Fruit fly (Drosophila melanogaster) whole organism, embryonic: Measurements from ENCODE around the gene CG17777.

Experiments
- Ada2b ChIP-seq: fragments of 200-800 bp; sonication (Bioruptor generic); IDR thresholded peaks from 2 replicates; pipeline ENCODE4 v1.3.6; 2022; ENCODE audit warnings: missing biosample characterization, missing genetic modification characterization
- Aef1 ChIP-seq: fragments of 200-800 bp; sonication (Bioruptor generic); IDR thresholded peaks from 3 replicates; pipeline ENCODE4 v1.3.6; 2022; ENCODE audit warnings: missing biosample characterization, missing genetic modification characterization
- Antp ChIP-seq: fragments of 200-800 bp; sonication (Bioruptor generic); optimal IDR thresholded peaks from 3 replicates; lab custom pipeline; 2016; ENCODE audit warnings: missing biosample characterization, missing genetic modification characterization
- Asciz ChIP-seq: fragments of 200-800 bp; sonication (Bioruptor generic); optimal IDR thresholded peaks from 2 replicates; lab custom pipeline; 2017; ENCODE audit warnings: missing biosample characterization, mild to moderate bottlenecking, missing genetic modification characterization, missing genetic modification reagents
- Bgb ChIP-seq: fragments of 200-800 bp; sonication (Bioruptor generic); IDR thresholded peaks from 2 replicates; pipeline ENCODE4 v1.3.6; 2022; ENCODE audit warnings: missing biosample characterization, missing genetic modification characterization; ENCODE audit not compliant: partially characterized antibody
- BtbVII ChIP-seq: fragments of 200-800 bp; sonication (Bioruptor generic); optimal IDR thresholded peaks from 3 replicates; lab custom pipeline; 2017; ENCODE audit warnings: missing biosample characterization, mild to moderate bottlenecking, missing genetic modification characterization
- CG10321 ChIP-seq: fragments of 200-800 bp; sonication (Bioruptor generic); IDR thresholded peaks from 2 replicates; pipeline ENCODE4 v1.3.6; 2022; ENCODE audit warnings: missing biosample characterization, missing genetic modification characterization
- CG11695 ChIP-seq: fragments of 200-800 bp; sonication (Bioruptor generic); IDR thresholded peaks from 3 replicates; pipeline ENCODE4 v1.3.6; 2022; ENCODE audit warnings: missing biosample characterization, missing genetic modification characterization
- CG14014 ChIP-seq: fragments of 200-800 bp; sonication (Bioruptor generic); IDR thresholded peaks from 2 replicates; pipeline ENCODE4 v1.3.6; 2022; ENCODE audit warnings: missing biosample characterization, missing genetic modification characterization
- CG14667 ChIP-seq: fragments of 200-800 bp; sonication (Bioruptor generic); IDR thresholded peaks from 2 replicates; pipeline ENCODE4 v1.3.6; 2022; ENCODE audit warnings: missing biosample characterization, missing genetic modification characterization
- CG1832 ChIP-seq: fragments of 200-800 bp; sonication (Bioruptor generic); optimal IDR thresholded peaks from 2 replicates; lab custom pipeline; 2017; ENCODE audit warnings: missing biosample characterization, mild to moderate bottlenecking, missing genetic modification characterization, inconsistent platforms
- CG2129 ChIP-seq: fragments of 200-800 bp; sonication (Bioruptor generic); IDR thresholded peaks from 2 replicates; pipeline ENCODE4 v1.3.6; 2022; ENCODE audit warnings: missing biosample characterization, missing genetic modification characterization; ENCODE audit not compliant: partially characterized antibody
- CG2202 ChIP-seq: fragments of 200-800 bp; sonication (Bioruptor generic); optimal IDR thresholded peaks from 2 replicates; lab custom pipeline; 2018; ENCODE audit warnings: missing biosample characterization, mild to moderate bottlenecking, missing genetic modification characterization
- CG42726 ChIP-seq: fragments of 200-800 bp; sonication (Bioruptor generic); IDR thresholded peaks from 2 replicates; pipeline ENCODE4 v1.3.6; 2022; ENCODE audit warnings: missing biosample characterization, missing genetic modification characterization; ENCODE audit not compliant: partially characterized antibody
- CG7928 ChIP-seq: fragments of 200-800 bp; sonication (Bioruptor generic); optimal IDR thresholded peaks from 2 replicates; lab custom pipeline; 2017; ENCODE audit warnings: missing biosample characterization, mild to moderate bottlenecking, missing genetic modification characterization
- CG8359 ChIP-seq: fragments of 200-800 bp; sonication (Bioruptor generic); optimal IDR thresholded peaks from 2 replicates; lab custom pipeline; 2017; ENCODE audit warnings: missing biosample characterization, mild to moderate bottlenecking, missing genetic modification characterization, borderline replicate concordance
- CG8765 ChIP-seq: fragments of 200-800 bp; sonication (Bioruptor generic); IDR thresholded peaks from 2 replicates; pipeline ENCODE4 v1.3.6; 2022; ENCODE audit warnings: missing biosample characterization, missing genetic modification characterization
- CG8944 ChIP-seq: fragments of 200-800 bp; sonication (Bioruptor generic); optimal IDR thresholded peaks from 3 replicates; lab custom pipeline; 2016; ENCODE audit warnings: missing biosample characterization, missing genetic modification characterization
- CG9437 ChIP-seq: fragments of 200-800 bp; sonication (Bioruptor generic); optimal IDR thresholded peaks from 2 replicates; lab custom pipeline; 2018; ENCODE audit warnings: missing biosample characterization, mild to moderate bottlenecking, missing genetic modification characterization
- CG9817 ChIP-seq: fragments of 200-800 bp; sonication (Bioruptor generic); optimal IDR thresholded peaks from 2 replicates; lab custom pipeline; 2018; ENCODE audit warnings: missing biosample characterization, mild to moderate bottlenecking, missing genetic modification characterization, moderate library complexity
- Doc2 ChIP-seq: fragments of 200-800 bp; sonication (Bioruptor generic); IDR thresholded peaks from 2 replicates; pipeline ENCODE4 v1.3.6; 2022; ENCODE audit warnings: missing biosample characterization, missing genetic modification characterization
- Dref ChIP-seq: fragments of 200-800 bp; sonication (Bioruptor generic); IDR thresholded peaks from 2 replicates; pipeline ENCODE4 v1.3.6; 2022; ENCODE audit warnings: missing biosample characterization, missing genetic modification characterization
- E2f1 ChIP-seq: fragments of 200-800 bp; sonication (Bioruptor generic); IDR thresholded peaks from 2 replicates; pipeline ENCODE4 v1.3.6; 2022; ENCODE audit warnings: missing biosample characterization, missing genetic modification characterization
- ERR ChIP-seq: fragments of 200-800 bp; sonication (Bioruptor generic); optimal IDR thresholded peaks from 2 replicates; lab custom pipeline; 2016; ENCODE audit warnings: missing biosample characterization, missing genetic modification characterization
- H2.0 ChIP-seq: fragments of 200-800 bp; sonication (Bioruptor generic); IDR thresholded peaks from 2 replicates; pipeline ENCODE4 v1.3.6; 2022; ENCODE audit warnings: missing biosample characterization, missing genetic modification characterization
- HLHmδ ChIP-seq: fragments of 200-800 bp; sonication (Bioruptor generic); optimal IDR thresholded peaks from 2 replicates; lab custom pipeline; 2018; ENCODE audit warnings: missing biosample characterization, mild to moderate bottlenecking, missing genetic modification characterization, moderate library complexity
- Jarid2 ChIP-seq: fragments of 200-800 bp; sonication (Bioruptor generic); optimal IDR thresholded peaks from 3 replicates; lab custom pipeline; 2017; ENCODE audit warnings: mild to moderate bottlenecking, missing biosample characterization, missing genetic modification reagents, missing genetic modification characterization
- Lhr ChIP-seq: fragments of 200-800 bp; sonication (Bioruptor generic); optimal IDR thresholded peaks from 3 replicates; lab custom pipeline; 2017; ENCODE audit warnings: mild to moderate bottlenecking, missing biosample characterization, missing genetic modification reagents, missing genetic modification characterization
- Myb ChIP-seq: fragments of 200-800 bp; sonication (Bioruptor generic); optimal IDR thresholded peaks from 2 replicates; lab custom pipeline; 2016; ENCODE audit warnings: missing biosample characterization, missing genetic modification characterization
- NC2β ChIP-seq: fragments of 200-800 bp; sonication (Bioruptor generic); optimal IDR thresholded peaks from 2 replicates; lab custom pipeline; 2016; ENCODE audit warnings: missing biosample characterization, missing genetic modification characterization
- NK7.1 ChIP-seq: fragments of 200-800 bp; sonication (Bioruptor generic); optimal IDR thresholded peaks from 3 replicates; lab custom pipeline; 2016; ENCODE audit warnings: missing biosample characterization, missing genetic modification characterization
- Nf-YA ChIP-seq: fragments of 200-800 bp; sonication (Bioruptor generic); IDR thresholded peaks from 2 replicates; pipeline ENCODE4 v1.3.6; 2022; ENCODE audit warnings: missing biosample characterization, missing genetic modification characterization
- Ssrp ChIP-seq: fragments of 200-800 bp; sonication (Bioruptor generic); optimal IDR thresholded peaks from 2 replicates; lab custom pipeline; 2018; ENCODE audit warnings: missing biosample characterization, mild to moderate bottlenecking, missing genetic modification characterization, moderate library complexity
- ac ChIP-seq: fragments of 200-800 bp; sonication (Bioruptor generic); optimal IDR thresholded peaks from 3 replicates; lab custom pipeline; 2017; ENCODE audit warnings: missing biosample characterization, mild to moderate bottlenecking, missing genetic modification characterization
- ase ChIP-seq: fragments of 200-800 bp; sonication (Bioruptor generic); IDR thresholded peaks from 3 replicates; pipeline ENCODE4 v1.3.6; 2022; ENCODE audit warnings: missing biosample characterization, missing genetic modification characterization
- bcd ChIP-seq: fragments of 200-800 bp; sonication (Bioruptor generic); optimal IDR thresholded peaks from 2 replicates; lab custom pipeline; 2017; ENCODE audit warnings: missing biosample characterization, mild to moderate bottlenecking, missing genetic modification characterization
- chif ChIP-seq, 2 experiments: fragments of 200-800 bp; sonication (Bioruptor generic); optimal IDR thresholded peaks; 3 replicates each; lab custom pipeline; 2016; ENCODE audit warnings: missing biosample characterization in 2 of 2, missing genetic modification characterization in 2 of 2
- dysf ChIP-seq: fragments of 200-800 bp; sonication (Bioruptor generic); IDR thresholded peaks from 3 replicates; pipeline ENCODE4 v1.3.6; 2022; ENCODE audit warnings: missing biosample characterization, missing genetic modification characterization
- ftz-f1 ChIP-seq: fragments of 200-800 bp; sonication (Bioruptor generic); optimal IDR thresholded peaks from 2 replicates; lab custom pipeline; 2016; ENCODE audit warnings: missing biosample characterization, missing genetic modification characterization
- gem ChIP-seq: fragments of 200-800 bp; sonication (Bioruptor generic); optimal IDR thresholded peaks from 2 replicates; lab custom pipeline; 2019; ENCODE audit warnings: missing biosample characterization, mild to moderate bottlenecking, missing genetic modification characterization, moderate library complexity
- grn ChIP-seq: fragments of 200-800 bp; sonication (Bioruptor generic); optimal IDR thresholded peaks from 3 replicates; lab custom pipeline; 2017; ENCODE audit warnings: missing biosample characterization, missing genetic modification characterization
- hb ChIP-seq: fragments of 200-800 bp; sonication (Bioruptor generic); IDR thresholded peaks from 3 replicates; pipeline ENCODE4 v1.3.6; 2022; ENCODE audit warnings: missing biosample characterization, missing genetic modification characterization; ENCODE audit not compliant: partially characterized antibody
- ken ChIP-seq: fragments of 200-800 bp; sonication (Bioruptor generic); IDR thresholded peaks from 3 replicates; pipeline ENCODE4 v1.3.6; 2022; ENCODE audit warnings: missing biosample characterization, missing genetic modification characterization
- lbe ChIP-seq: fragments of 200-800 bp; sonication (Bioruptor generic); optimal IDR thresholded peaks from 2 replicates; lab custom pipeline; 2016; ENCODE audit warnings: missing biosample characterization, mild to moderate bottlenecking, missing genetic modification characterization
- nerfin-2 ChIP-seq: fragments of 200-800 bp; sonication (Bioruptor generic); IDR thresholded peaks from 2 replicates; pipeline ENCODE4 v1.3.6; 2022; ENCODE audit warnings: missing biosample characterization, missing genetic modification characterization; ENCODE audit not compliant: partially characterized antibody
- pum ChIP-seq: fragments of 200-800 bp; sonication (Bioruptor generic); optimal IDR thresholded peaks from 2 replicates; lab custom pipeline; 2016; ENCODE audit warnings: missing biosample characterization, missing genetic modification characterization
- pzg ChIP-seq: fragments of 200-800 bp; sonication (Bioruptor generic); optimal IDR thresholded peaks from 3 replicates; lab custom pipeline; 2018; ENCODE audit warnings: missing biosample characterization, mild to moderate bottlenecking, missing genetic modification characterization, moderate library complexity
- ranshi ChIP-seq: fragments of 200-800 bp; sonication (Bioruptor generic); IDR thresholded peaks from 2 replicates; pipeline ENCODE4 v1.3.6; 2022; ENCODE audit warnings: missing biosample characterization, missing genetic modification characterization
- ro ChIP-seq: fragments of 200-800 bp; sonication (Bioruptor generic); IDR thresholded peaks from 2 replicates; pipeline ENCODE4 v1.3.6; 2022; ENCODE audit warnings: missing biosample characterization, missing genetic modification characterization
- vnd ChIP-seq: fragments of 200-800 bp; sonication (Bioruptor generic); IDR thresholded peaks from 3 replicates; pipeline ENCODE4 v1.3.6; 2022; ENCODE audit warnings: missing biosample characterization, missing genetic modification characterization; ENCODE audit not compliant: partially characterized antibody
- zf30C ChIP-seq: fragments of 200-800 bp; sonication (Bioruptor generic); optimal IDR thresholded peaks from 3 replicates; lab custom pipeline; 2018; ENCODE audit warnings: missing biosample characterization, mild to moderate bottlenecking, missing genetic modification characterization

Gene CG17777

dm6 chrX:2141854-2142216, 44.8 kb upstream of the CG17777 start (continued):
- TF ChIP-seq NK7.1 (GFP tag; lab: Kevin White, UChicago) (no peak), zf30C (GFP tag; lab: Kevin White, UChicago) (no peak), CG9437 (GFP tag; lab: Kevin White, UChicago) (peak; percentile 73), Asciz (GFP tag; lab: Kevin White, UChicago) (peak; percentile 61), ac (GFP tag; lab: Kevin White, UChicago) (no peak), CG7928 (GFP tag; lab: Kevin White, UChicago) (peak; percentile 84), CG9817 (tag; lab: Kevin White, UChicago) (peak; percentile 36), Aef1 (0 out of 3 replicates have a peak, but pooled peaks have one; percentile 11), Dref (GFP tag; lab: Robert Waterston, UW) (no peak), CG2202 (tag; lab: Kevin White, UChicago) (peak; percentile 4), chif (GFP tag; optimal IDR thresholded peaks at IDR 0.05; lab: Kevin White, UChicago) (no peak), CG2129 (GFP tag; lab: Robert Waterston, UW) (no peak), NC2β (GFP tag; lab: Kevin White, UChicago) (no peak), Lhr (GFP tag; lab: Kevin White, UChicago) (no peak), CG14667 (GFP tag; lab: Robert Waterston, UW) (no peak), gem (peak; percentile 55), ro (GFP tag; lab: Robert Waterston, UW) (no peak), Ssrp (tag; lab: Kevin White, UChicago) (peak; percentile 2), dysf (GFP tag; lab: Robert Waterston, UW) (peak; percentile 40; the same call in 1 of the 3 replicates), grn (GFP tag; lab: Kevin White, UChicago) (peak; percentile 72), HLHmδ (GFP tag; lab: Kevin White, UChicago) (peak; percentile 53), CG8765 (GFP tag; lab: Robert Waterston, UW) (no peak), ftz-f1 (GFP tag; lab: Kevin White, UChicago) (no peak), Antp (GFP tag; lab: Kevin White, UChicago) (no peak), lbe (peak; percentile 67), Doc2 (no peak), ase (GFP tag; lab: Robert Waterston, UW) (no peak; the same call in 2 of the 3 replicates), vnd (no peak), ken (GFP tag; lab: Robert Waterston, UW) (no peak), H2.0 (GFP tag; lab: Robert Waterston, UW) (no peak), Myb (GFP tag; lab: Kevin White, UChicago) (no peak), BtbVII (peak; percentile 63), nerfin-2 (no peak), Bgb (GFP tag; lab: Robert Waterston, UW) (no peak), Jarid2 (GFP tag; lab: Kevin White, UChicago) (no peak), CG1832 (GFP tag; lab: Kevin White, UChicago) (no peak), bcd (GFP tag; lab: Kevin White, UChicago) (peak; percentile 11), CG14014 (GFP tag; lab: Robert Waterston, UW) (peak; percentile 44; the same call in 1 of the 2 replicates), CG11695 (peak; percentile 48; the same call in 1 of the 3 replicates), ranshi (GFP tag; lab: Robert Waterston, UW) (peak; percentile 22; the same call in 1 of the 2 replicates), pum (no peak), E2f1 (GFP tag; lab: Robert Waterston, UW) (no peak; the same call in 1 of the 2 replicates), CG8359 (peak; percentile 5), ERR (GFP tag; lab: Kevin White, UChicago) (no peak), pzg (GFP tag; lab: Kevin White, UChicago) (no peak), CG10321 (GFP tag; lab: Robert Waterston, UW) (no peak), CG8944 (GFP tag; lab: Kevin White, UChicago) (no peak), hb (GFP tag; lab: Robert Waterston, UW) (no peak), CG42726 (GFP tag; lab: Robert Waterston, UW) (no peak), Nf-YA (GFP tag; lab: Robert Waterston, UW) (no peak), Ada2b (peak; percentile 31; the same call in 1 of the 2 replicates)
